Worm (Caenorhabditis elegans): ENCODE results near the gene T01D1.4.

- TF ChIP-seq unc-62 (GFP tag; optimal IDR thresholded peaks at IDR 0.05 in 1 of 2) = no peak
- no peak for TF ChIP-seq unc-62 (tag; optimal IDR thresholded peaks at IDR 0.05)
- TF ChIP-seq zip-11 (GFP tag; IDR thresholded peaks at IDR 0.05) = no peak
- TF ChIP-seq fos-1 (tag; optimal IDR thresholded peaks at IDR 0.05) = no peak
- TF ChIP-seq pqm-1 (tag; optimal IDR thresholded peaks at IDR 0.05) = no peak
- no peak for TF ChIP-seq zag-1 (tag; optimal IDR thresholded peaks at IDR 0.05)
- no peak for TF ChIP-seq jun-1 (tag; optimal IDR thresholded peaks at IDR 0.05)
- no peak for TF ChIP-seq skn-1 (tag; optimal IDR thresholded peaks at IDR 0.05)
- no peak for TF ChIP-seq fkh-10 (GFP tag; optimal IDR thresholded peaks at IDR 0.05)
- no peak for TF ChIP-seq dve-1 (tag; optimal IDR thresholded peaks at IDR 0.05; ENCODE audit: insufficient read depth)
- no peak for TF ChIP-seq vab-7 (GFP tag; IDR thresholded peaks at IDR 0.05)
- no peak for TF ChIP-seq hlh-11 (tag; optimal IDR thresholded peaks at IDR 0.05)
- no peak for TF ChIP-seq ces-1 (GFP tag; optimal IDR thresholded peaks at IDR 0.05)
These were observed 2.3 kb downstream of the T01D1.4 start for ce11 chrII:176622-177021.
